Fruit fly (Drosophila melanogaster) whole organism, embryonic: ENCODE data around the gene senju.

Experiments
- Ada2b ChIP-seq: fragments of 200-800 bp; sonication (Bioruptor generic); IDR thresholded peaks from 2 replicates; pipeline ENCODE4 v1.3.6; 2022; ENCODE audit warnings: missing biosample characterization, missing genetic modification characterization
- CG10209 ChIP-seq: fragments of 200-800 bp; sonication (Bioruptor generic); optimal IDR thresholded peaks from 3 replicates; lab custom pipeline; 2017; ENCODE audit warnings: missing biosample characterization, mild to moderate bottlenecking, missing genetic modification characterization, missing genetic modification reagents
- CG12104 ChIP-seq: fragments of 200-800 bp; sonication (Bioruptor generic); optimal IDR thresholded peaks from 3 replicates; lab custom pipeline; 2016; ENCODE audit warnings: missing biosample characterization, missing genetic modification characterization
- CG12299 ChIP-seq: fragments of 200-800 bp; sonication (Bioruptor generic); optimal IDR thresholded peaks from 2 replicates; lab custom pipeline; 2018; ENCODE audit warnings: missing biosample characterization, mild to moderate bottlenecking, missing genetic modification characterization
- CG12659 ChIP-seq: fragments of 200-800 bp; sonication (Bioruptor generic); optimal IDR thresholded peaks from 3 replicates; lab custom pipeline; 2017; ENCODE audit warnings: mild to moderate bottlenecking, missing biosample characterization, missing genetic modification reagents, missing genetic modification characterization
- CG12942 ChIP-seq: fragments of 200-800 bp; sonication (Bioruptor generic); optimal IDR thresholded peaks from 3 replicates; lab custom pipeline; 2016; ENCODE audit warnings: missing biosample characterization, missing genetic modification characterization
- CG13123 ChIP-seq: fragments of 200-800 bp; sonication (Bioruptor generic); optimal IDR thresholded peaks from 2 replicates; lab custom pipeline; 2016; ENCODE audit warnings: missing biosample characterization, missing genetic modification characterization
- CG13624 ChIP-seq: fragments of 200-800 bp; sonication (Bioruptor generic); optimal IDR thresholded peaks from 2 replicates; lab custom pipeline; 2016; ENCODE audit warnings: missing biosample characterization, missing genetic modification characterization
- CG14667 ChIP-seq: fragments of 200-800 bp; sonication (Bioruptor generic); IDR thresholded peaks from 2 replicates; pipeline ENCODE4 v1.3.6; 2022; ENCODE audit warnings: missing biosample characterization, missing genetic modification characterization
- CG15514 ChIP-seq: fragments of 200-800 bp; sonication (Bioruptor generic); optimal IDR thresholded peaks from 3 replicates; lab custom pipeline; 2017; ENCODE audit warnings: missing biosample characterization, missing genetic modification characterization, mild to moderate bottlenecking, moderate library complexity, missing genetic modification reagents
- CG16815 ChIP-seq: fragments of 200-800 bp; sonication (Bioruptor generic); optimal IDR thresholded peaks from 3 replicates; lab custom pipeline; 2017; ENCODE audit warnings: missing biosample characterization, mild to moderate bottlenecking, missing genetic modification characterization
- CG18476 ChIP-seq: fragments of 200-800 bp; sonication (Bioruptor generic); optimal IDR thresholded peaks from 2 replicates; lab custom pipeline; 2016; ENCODE audit warnings: missing biosample characterization, mild to moderate bottlenecking, missing genetic modification characterization
- CG18619 ChIP-seq: fragments of 200-800 bp; sonication (Bioruptor generic); optimal IDR thresholded peaks from 3 replicates; lab custom pipeline; 2017; ENCODE audit warnings: missing biosample characterization, mild to moderate bottlenecking, missing genetic modification characterization
- CG30403 ChIP-seq: fragments of 200-800 bp; sonication (Bioruptor generic); optimal IDR thresholded peaks from 3 replicates; lab custom pipeline; 2016; ENCODE audit warnings: missing biosample characterization, missing genetic modification characterization
- CG32772 ChIP-seq: fragments of 200-800 bp; sonication (Bioruptor generic); IDR thresholded peaks from 2 replicates; pipeline ENCODE4 v1.3.6; 2022; ENCODE audit warnings: missing biosample characterization, missing genetic modification characterization
- CG33557 ChIP-seq: fragments of 200-800 bp; sonication (Bioruptor generic); optimal IDR thresholded peaks from 2 replicates; lab custom pipeline; 2019; ENCODE audit warnings: missing biosample characterization, mild to moderate bottlenecking, missing genetic modification characterization, moderate library complexity
- CG6175 ChIP-seq: fragments of 200-800 bp; sonication (Bioruptor generic); IDR thresholded peaks from 3 replicates; pipeline ENCODE4 v1.3.6; 2022; ENCODE audit warnings: missing biosample characterization, missing genetic modification characterization
- CG6683 ChIP-seq: fragments of 200-800 bp; sonication (Bioruptor generic); optimal IDR thresholded peaks from 2 replicates; lab custom pipeline; 2017; ENCODE audit warnings: missing biosample characterization, mild to moderate bottlenecking, missing genetic modification characterization, missing genetic modification reagents
- CG7271 ChIP-seq: fragments of 200-800 bp; sonication (Bioruptor generic); optimal IDR thresholded peaks from 2 replicates; lab custom pipeline; 2018; ENCODE audit warnings: missing biosample characterization, mild to moderate bottlenecking, missing genetic modification characterization, moderate library complexity
- CG7963 ChIP-seq: fragments of 200-800 bp; sonication (Bioruptor generic); IDR thresholded peaks from 3 replicates; pipeline ENCODE4 v1.3.6; 2022; ENCODE audit warnings: missing biosample characterization, missing genetic modification characterization; ENCODE audit not compliant: partially characterized antibody
- CG9727 ChIP-seq: fragments of 200-800 bp; sonication (Bioruptor generic); optimal IDR thresholded peaks from 3 replicates; lab custom pipeline; 2017; ENCODE audit warnings: missing biosample characterization, mild to moderate bottlenecking, missing genetic modification characterization
- CG9817 ChIP-seq: fragments of 200-800 bp; sonication (Bioruptor generic); optimal IDR thresholded peaks from 2 replicates; lab custom pipeline; 2018; ENCODE audit warnings: missing biosample characterization, mild to moderate bottlenecking, missing genetic modification characterization, moderate library complexity
- D19A ChIP-seq: fragments of 200-800 bp; optimal IDR thresholded peaks from 3 replicates; lab custom pipeline; 2019; ENCODE audit warnings: missing biosample characterization, mild to moderate bottlenecking, missing genetic modification characterization, moderate library complexity
- Doc3 ChIP-seq: fragments of 200-800 bp; sonication (Bioruptor generic); IDR thresholded peaks from 3 replicates; pipeline ENCODE4 v1.3.6; 2022; ENCODE audit warnings: missing biosample characterization, missing genetic modification characterization; ENCODE audit not compliant: partially characterized antibody
- E2f1 ChIP-seq: fragments of 200-800 bp; sonication (Bioruptor generic); IDR thresholded peaks from 2 replicates; pipeline ENCODE4 v1.3.6; 2022; ENCODE audit warnings: missing biosample characterization, missing genetic modification characterization
- Fer3 ChIP-seq: fragments of 200-800 bp; sonication (Bioruptor generic); optimal IDR thresholded peaks from 2 replicates; lab custom pipeline; 2018; ENCODE audit warnings: missing biosample characterization, mild to moderate bottlenecking, missing genetic modification characterization, moderate library complexity
- Jarid2 ChIP-seq: fragments of 200-800 bp; sonication (Bioruptor generic); optimal IDR thresholded peaks from 3 replicates; lab custom pipeline; 2017; ENCODE audit warnings: mild to moderate bottlenecking, missing biosample characterization, missing genetic modification reagents, missing genetic modification characterization
- Lhr ChIP-seq: fragments of 200-800 bp; sonication (Bioruptor generic); optimal IDR thresholded peaks from 3 replicates; lab custom pipeline; 2017; ENCODE audit warnings: mild to moderate bottlenecking, missing biosample characterization, missing genetic modification reagents, missing genetic modification characterization
- Lpt ChIP-seq: fragments of >200 bp; optimal IDR thresholded peaks from 2 replicates; lab custom pipeline; 2018; ENCODE audit warnings: missing biosample characterization, missing genetic modification characterization
- Med ChIP-seq: fragments of 200-800 bp; sonication (Bioruptor generic); peaks from one replicate; lab custom pipeline; 2016; ENCODE audit warnings: missing biosample characterization, missing genetic modification characterization, mild to moderate bottlenecking, inconsistent platforms, moderate library complexity
- Rfx ChIP-seq: fragments of 200-800 bp; sonication (Bioruptor generic); IDR thresholded peaks from 2 replicates; pipeline ENCODE4 v1.3.6; 2022; ENCODE audit warnings: missing biosample characterization, missing genetic modification characterization
- Sin3A ChIP-seq: fragments of >200 bp; optimal IDR thresholded peaks from 2 replicates; lab custom pipeline; 2018
- Sry-β ChIP-seq: fragments of 200-800 bp; sonication (Bioruptor generic); optimal IDR thresholded peaks from 2 replicates; lab custom pipeline; 2018; ENCODE audit warnings: missing biosample characterization, mild to moderate bottlenecking, missing genetic modification characterization, moderate library complexity
- TFAM ChIP-seq: fragments of 200-800 bp; sonication (Bioruptor generic); optimal IDR thresholded peaks from 2 replicates; lab custom pipeline; 2017; ENCODE audit warnings: missing biosample characterization, missing genetic modification characterization, inconsistent platforms
- Taf1 ChIP-seq: fragments of 200-800 bp; sonication (Bioruptor generic); IDR thresholded peaks from 2 replicates; pipeline ENCODE4 v1.3.6; 2022; ENCODE audit warnings: missing biosample characterization, missing genetic modification characterization
- Tbp ChIP-seq: fragments of >200 bp; optimal IDR thresholded peaks from 2 replicates; lab custom pipeline; 2018; ENCODE audit warnings: missing biosample characterization, missing genetic modification characterization
- bab2 ChIP-seq: fragments of 200-800 bp; sonication (Bioruptor generic); optimal IDR thresholded peaks from 2 replicates; lab custom pipeline; 2016; ENCODE audit warnings: missing biosample characterization, missing genetic modification characterization
- cas ChIP-seq: fragments of 200-800 bp; sonication (Bioruptor generic); IDR thresholded peaks from 2 replicates; pipeline ENCODE4 v1.3.6; 2022; ENCODE audit warnings: missing biosample characterization, missing genetic modification characterization
- crc ChIP-seq: fragments of 200-800 bp; sonication (Bioruptor generic); optimal IDR thresholded peaks from 2 replicates; lab custom pipeline; 2016; ENCODE audit warnings: missing biosample characterization, missing genetic modification characterization
- crp ChIP-seq, 2 experiments: fragments of 200-800 bp; sonication (Bioruptor generic); optimal IDR thresholded peaks; 2 replicates in 1 of 2; 3 replicates in 1 of 2; lab custom pipeline; 2017; ENCODE audit warnings: missing biosample characterization in 2 of 2, missing genetic modification characterization in 2 of 2, mild to moderate bottlenecking in 1 of 2, moderate library complexity in 1 of 2
- eyg ChIP-seq: fragments of 200-800 bp; sonication (Bioruptor generic); optimal IDR thresholded peaks from 3 replicates; lab custom pipeline; 2016; ENCODE audit warnings: missing biosample characterization, missing genetic modification characterization
- gcm2 ChIP-seq: fragments of 200-800 bp; sonication (Bioruptor generic); optimal IDR thresholded peaks from 2 replicates; lab custom pipeline; 2016; ENCODE audit warnings: missing biosample characterization, missing genetic modification characterization
- insv ChIP-seq, 2 experiments: fragments of 200-800 bp; sonication (Bioruptor generic); optimal IDR thresholded peaks; 3 replicates each; lab custom pipeline; 2016 to 2018; ENCODE audit warnings: missing biosample characterization in 2 of 2, missing genetic modification characterization in 2 of 2
- luna ChIP-seq: fragments of 200-800 bp; sonication (Bioruptor generic); optimal IDR thresholded peaks from 2 replicates; lab custom pipeline; 2016; ENCODE audit warnings: missing biosample characterization, missing genetic modification characterization
- otp ChIP-seq: fragments of 200-800 bp; sonication (Bioruptor generic); IDR thresholded peaks from 3 replicates; pipeline ENCODE4, ENCODE4 v1.3.6; 2022; ENCODE audit warnings: missing biosample characterization, missing genetic modification characterization
- pros ChIP-seq: fragments of 200-800 bp; sonication (Bioruptor generic); optimal IDR thresholded peaks from 3 replicates; lab custom pipeline; 2019; ENCODE audit warnings: missing biosample characterization, mild to moderate bottlenecking, missing genetic modification characterization, moderate library complexity
- stc ChIP-seq: fragments of 200-800 bp; sonication (Bioruptor generic); IDR thresholded peaks from 2 replicates; pipeline ENCODE4 v1.3.6; 2022; ENCODE audit warnings: missing biosample characterization, missing genetic modification characterization
- trem ChIP-seq: fragments of 200-800 bp; optimal IDR thresholded peaks from 3 replicates; lab custom pipeline; 2019; ENCODE audit warnings: missing biosample characterization, mild to moderate bottlenecking, missing genetic modification characterization, moderate library complexity
- trh ChIP-seq: fragments of 200-800 bp; sonication (Bioruptor generic); optimal IDR thresholded peaks from 2 replicates; lab custom pipeline; 2016; ENCODE audit warnings: missing biosample characterization, missing genetic modification characterization
- twi ChIP-seq: fragments of 200-800 bp; optimal IDR thresholded peaks from 2 replicates; lab custom pipeline; 2019; ENCODE audit warnings: missing biosample characterization, mild to moderate bottlenecking, missing genetic modification characterization, moderate library complexity

senju gene

dm6 chr2L:5086905-5087522, 34.4 kb downstream of the senju start (continued):
- TF ChIP-seq cas (GFP tag; lab: Robert Waterston, UW) (no peak), CG13624 (peak; percentile 60), Doc3 (no peak), CG6175 (GFP tag; lab: Robert Waterston, UW) (no peak), CG6683 (GFP tag; lab: Kevin White, UChicago) (peak; percentile 57), Tbp (GFP tag; lab: Kevin White, UChicago) (no peak), CG32772 (0 out of 2 replicates have a peak, but pooled peaks have one; percentile 30), CG10209 (GFP tag; lab: Kevin White, UChicago) (peak; percentile 85), luna (GFP tag; lab: Kevin White, UChicago) (no peak), Rfx (GFP tag; lab: Robert Waterston, UW) (peak; percentile 54; the same call in 1 of the 2 replicates), E2f1 (no peak), gcm2 (peak; percentile 65), CG12942 (GFP tag; lab: Kevin White, UChicago) (peak; percentile 59), CG14667 (peak; percentile 40; the same call in 1 of the 2 replicates), Med (GFP tag; lab: Kevin White, UChicago) (peak; percentile 93), eyg (GFP tag; lab: Kevin White, UChicago) (peak; percentile 60), CG9727 (peak; percentile 82), crc (GFP tag; lab: Kevin White, UChicago) (peak; percentile 43), insv (GFP tag; optimal IDR thresholded peaks at IDR 0.05; lab: Kevin White, UChicago) (no peak), Sin3A (lab: Kevin White, UChicago) (no peak), CG12659 (GFP tag; lab: Kevin White, UChicago) (peak; percentile 77), stc (GFP tag; lab: Robert Waterston, UW) (peak; percentile 69), CG12104 (GFP tag; lab: Kevin White, UChicago) (peak; percentile 81), CG18619 (peak; percentile 76), otp (GFP tag; lab: Robert Waterston, UW) (peak; percentile 70; the same call in 1 of the 3 replicates), pros (GFP tag; lab: Kevin White, UChicago) (no peak), Lhr (GFP tag; lab: Kevin White, UChicago) (no peak), Taf1 (GFP tag; lab: Robert Waterston, UW) (no peak), crp (GFP tag; optimal IDR thresholded peaks at IDR 0.05; lab: Kevin White, UChicago) (peak in 1 of 2 experiments; percentile 14), trem (peak; percentile 67), CG30403 (GFP tag; lab: Kevin White, UChicago) (peak; percentile 84), CG7963 (no peak), Fer3 (tag; lab: Kevin White, UChicago) (peak; percentile 71), Lpt (GFP tag; lab: Kevin White, UChicago) (no peak), CG33557 (GFP tag; lab: Kevin White, UChicago) (peak; percentile 49), trh (GFP tag; lab: Kevin White, UChicago) (peak; percentile 51), D19A (tag; lab: Kevin White, UChicago) (peak; percentile 76), CG18476 (GFP tag; lab: Kevin White, UChicago) (peak; percentile 57), TFAM (GFP tag; lab: Kevin White, UChicago) (no peak), CG7271 (tag; lab: Kevin White, UChicago) (no peak), bab2 (GFP tag; lab: Kevin White, UChicago) (peak; percentile 71), Sry-β (GFP tag; lab: Kevin White, UChicago) (peak; percentile 25), CG13123 (GFP tag; lab: Kevin White, UChicago) (peak; percentile 36), CG15514 (GFP tag; lab: Kevin White, UChicago) (peak; percentile 63), CG16815 (GFP tag; lab: Kevin White, UChicago) (peak; percentile 52), CG9817 (tag; lab: Kevin White, UChicago) (peak; percentile 61), Ada2b (peak; percentile 54), twi (tag; lab: Kevin White, UChicago) (peak; percentile 53), CG12299 (tag; lab: Kevin White, UChicago) (peak; percentile 70), Jarid2 (GFP tag; lab: Kevin White, UChicago) (peak; percentile 53)
